Fruit fly (Drosophila melanogaster): ENCODE data around the gene CG13875.
A peak's percentile ranks its signal among the peaks of the same experiment; 100 is the strongest.

The CG13875 gene

DNA sequence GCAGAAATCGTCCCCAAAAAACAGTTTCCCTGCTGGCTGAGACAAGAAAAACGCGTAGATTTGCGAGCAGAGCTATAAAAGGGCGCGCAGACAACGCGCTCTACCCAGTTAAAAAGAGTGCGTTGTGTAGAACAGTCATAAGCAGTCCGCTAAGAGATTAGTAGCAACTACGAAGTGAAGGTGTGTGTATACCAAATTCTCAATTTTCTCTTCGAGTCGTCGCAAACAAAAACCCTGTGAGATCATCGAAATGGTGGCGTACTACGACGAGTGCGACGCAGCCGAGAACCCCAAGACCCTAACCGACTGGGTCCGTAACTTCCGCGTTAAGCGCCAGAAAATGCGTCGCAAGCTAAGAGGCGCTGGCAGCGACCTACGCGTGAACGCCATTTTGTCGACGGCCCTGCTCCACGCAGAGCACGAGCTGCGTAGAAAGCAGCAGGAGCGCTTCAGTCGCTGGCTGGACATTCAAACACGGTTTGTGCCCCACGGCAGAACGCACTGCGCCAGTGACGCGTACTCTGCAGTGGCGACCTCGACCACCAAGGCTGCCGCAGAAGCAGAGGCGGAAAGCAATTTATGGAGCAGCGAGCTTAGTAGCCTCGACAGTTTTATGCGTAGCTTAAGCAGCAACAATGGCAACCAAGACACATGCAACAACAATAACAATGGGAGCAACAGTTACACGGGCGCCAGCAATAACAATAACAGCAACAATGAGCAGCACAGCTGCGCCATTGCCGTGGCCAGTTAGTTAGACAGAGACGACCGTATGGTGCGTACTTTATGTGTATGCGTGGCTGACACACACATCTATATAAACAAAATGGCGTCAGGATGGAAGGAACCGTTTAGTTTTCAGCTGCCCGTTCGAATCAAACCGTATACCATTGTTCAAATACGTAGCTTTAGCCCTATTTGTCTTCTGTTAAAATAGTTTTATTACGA is 44.6 kb downstream of the CG13875 start (continued):
- TF ChIP-seq toy (GFP tag; IDR thresholded peaks at IDR 0.05), result no peak
- no peak for TF ChIP-seq oc (tag; optimal IDR thresholded peaks at IDR 0.05)
- peak; percentile 31 for TF ChIP-seq mirr (GFP tag; optimal IDR thresholded peaks at IDR 0.05)
- TF ChIP-seq CTCF (GFP tag; optimal IDR thresholded peaks at IDR 0.05), result no peak
- no peak for TF ChIP-seq Fer2 (tag; optimal IDR thresholded peaks at IDR 0.05)
- no peak for TF ChIP-seq prd (optimal IDR thresholded peaks at IDR 0.05)
- TF ChIP-seq prd (GFP tag; IDR thresholded peaks at IDR 0.05), result no peak
- no peak for TF ChIP-seq CG14667 (GFP tag; IDR thresholded peaks at IDR 0.05)
- TF ChIP-seq CG6813 (GFP tag; optimal IDR thresholded peaks at IDR 0.05), result peak; percentile 40
- TF ChIP-seq Myb (GFP tag; optimal IDR thresholded peaks at IDR 0.05), result no peak
- no peak; the same call in 1 of the 2 replicates for TF ChIP-seq Ptx1 (GFP tag; IDR thresholded peaks at IDR 0.05)
- TF ChIP-seq CG10979 (tag; optimal IDR thresholded peaks at IDR 0.05), result no peak
- TF ChIP-seq ato (GFP tag; IDR thresholded peaks at IDR 0.05; ENCODE audit: partially characterized antibody), result peak; percentile 48
- TF ChIP-seq sisA (GFP tag; IDR thresholded peaks at IDR 0.05), result no peak
- no peak for TF ChIP-seq sqz (GFP tag; optimal IDR thresholded peaks at IDR 0.05)
- no peak for TF ChIP-seq CG2678 (tag; optimal IDR thresholded peaks at IDR 0.05)
- no peak for TF ChIP-seq gcm2 (GFP tag; optimal IDR thresholded peaks at IDR 0.05)
- TF ChIP-seq slp2 (GFP tag; optimal IDR thresholded peaks at IDR 0.05), result no peak
- no peak for TF ChIP-seq CG18764 (GFP tag; optimal IDR thresholded peaks at IDR 0.05)
- TF ChIP-seq sens-2 (GFP tag; IDR thresholded peaks at IDR 0.05), result no peak
- TF ChIP-seq Hr3 (GFP tag; optimal IDR thresholded peaks at IDR 0.05), result no peak
- TF ChIP-seq bcd (GFP tag; optimal IDR thresholded peaks at IDR 0.05), result no peak
- TF ChIP-seq vnd (GFP tag; IDR thresholded peaks at IDR 0.05; ENCODE audit: partially characterized antibody), result 0 out of 3 replicates have a peak, but pooled peaks have one; percentile 9
- TF ChIP-seq corto (GFP tag; optimal IDR thresholded peaks at IDR 0.05), result no peak
- TF ChIP-seq CG15011 (GFP tag; optimal IDR thresholded peaks at IDR 0.05), result no peak
- TF ChIP-seq nmo (GFP tag; optimal IDR thresholded peaks at IDR 0.05), result peak; percentile 14
- TF ChIP-seq Adf1 (GFP tag; IDR thresholded peaks at IDR 0.05), result peak; percentile 73
- peak; percentile 43; the same call in 1 of the 2 replicates for TF ChIP-seq gsb (GFP tag; IDR thresholded peaks at IDR 0.05)
- no peak for TF ChIP-seq CG12299 (tag; optimal IDR thresholded peaks at IDR 0.05)
- TF ChIP-seq nom (GFP tag; optimal IDR thresholded peaks at IDR 0.05), result peak; percentile 78
- peak; percentile 56 for TF ChIP-seq CG9727 (GFP tag; optimal IDR thresholded peaks at IDR 0.05)
- peak in 1 of 2 experiments; percentile 81 for TF ChIP-seq Eip74EF (GFP tag; optimal IDR thresholded peaks at IDR 0.05)
- TF ChIP-seq pfk (GFP tag; optimal IDR thresholded peaks at IDR 0.05), result peak; percentile 33
- peak; percentile 6; the same call in 1 of the 2 replicates for TF ChIP-seq CG1024 (GFP tag; IDR thresholded peaks at IDR 0.05)
- TF ChIP-seq cg (GFP tag; optimal IDR thresholded peaks at IDR 0.05), result peak; percentile 89
- no peak for TF ChIP-seq peb (GFP tag; IDR thresholded peaks at IDR 0.05)
- no peak for TF ChIP-seq nau (GFP tag; optimal IDR thresholded peaks at IDR 0.05)
- TF ChIP-seq grn (GFP tag; optimal IDR thresholded peaks at IDR 0.05), result no peak
- TF ChIP-seq Abd-B (GFP tag; optimal IDR thresholded peaks at IDR 0.05), result no peak
- no peak for TF ChIP-seq Gsc (GFP tag; IDR thresholded peaks at IDR 0.05)
- TF ChIP-seq Meics (GFP tag; optimal IDR thresholded peaks at IDR 0.05), result peak; percentile 31
- TF ChIP-seq CG1602 (GFP tag; optimal IDR thresholded peaks at IDR 0.05), result no peak
- no peak for TF ChIP-seq CG43689 (GFP tag; IDR thresholded peaks at IDR 0.05)
- peak; percentile 64 for TF ChIP-seq bbx (GFP tag; IDR thresholded peaks at IDR 0.05; ENCODE audit: partially characterized antibody)
- TF ChIP-seq chm (GFP tag; IDR thresholded peaks at IDR 0.05), result peak; percentile 82
- TF ChIP-seq ci (GFP tag; IDR thresholded peaks at IDR 0.05), result peak; percentile 55
- no peak for TF ChIP-seq CG7357 (GFP tag; IDR thresholded peaks at IDR 0.05)
- TF ChIP-seq CG8944 (GFP tag; optimal IDR thresholded peaks at IDR 0.05), result no peak
- no peak for TF ChIP-seq Neu2 (GFP tag; optimal IDR thresholded peaks at IDR 0.05; ENCODE audit: borderline replicate concordance)

Data from whole organism, embryonic.